Fruit fly (Drosophila melanogaster) whole organism, adult: ENCODE measurements around the gene CG10470.

Experiments used
- CG11617 ChIP-seq: fragments of 200-800 bp; sonication (Bioruptor generic); optimal IDR thresholded peaks from 2 replicates; lab custom pipeline; 2017; ENCODE audit warnings: mild to moderate bottlenecking, missing biosample characterization, missing genetic modification reagents, missing genetic modification characterization
- CG5204 ChIP-seq: fragments of 200-800 bp; sonication (Bioruptor generic); optimal IDR thresholded peaks from 2 replicates; lab custom pipeline; 2016; ENCODE audit warnings: missing biosample characterization, missing genetic modification characterization
- CG7101 ChIP-seq: fragments of 200-800 bp; sonication (Bioruptor generic); optimal IDR thresholded peaks from 2 replicates; lab custom pipeline; 2018; ENCODE audit warnings: missing biosample characterization, mild to moderate bottlenecking, missing genetic modification characterization, moderate library complexity
- Mnt ChIP-seq: fragments of 200-800 bp; sonication (Bioruptor generic); optimal IDR thresholded peaks from 2 replicates; lab custom pipeline; 2016; ENCODE audit warnings: missing biosample characterization, mild to moderate bottlenecking, missing genetic modification characterization
- ovo ChIP-seq: fragments of 200-800 bp; sonication (Bioruptor generic); optimal IDR thresholded peaks from 2 replicates; lab custom pipeline; 2016; ENCODE audit warnings: missing biosample characterization, missing genetic modification characterization

DNA sequence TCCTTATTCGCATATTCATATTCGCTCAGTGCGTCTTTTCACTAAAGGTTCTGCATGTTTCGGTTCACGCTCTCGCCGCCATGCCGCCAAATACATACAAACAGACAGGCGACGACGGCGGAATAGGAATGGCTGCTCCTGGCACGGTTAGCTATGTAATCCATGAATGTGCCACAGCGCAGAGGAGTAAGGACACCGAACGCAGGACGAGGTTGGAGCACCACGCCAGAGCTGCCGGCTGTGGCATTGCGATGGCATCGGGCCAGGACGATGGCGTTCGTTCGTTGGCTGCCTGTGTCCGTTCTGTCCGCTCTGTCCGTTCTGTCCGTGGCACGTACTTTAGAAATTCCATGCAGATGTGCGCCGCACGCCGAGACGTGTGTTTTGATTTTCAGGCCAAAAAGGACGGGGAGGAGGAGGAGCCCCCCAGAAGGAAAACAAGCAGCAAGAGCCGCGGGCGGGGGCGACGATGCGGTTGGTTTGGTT, 34.0 kb upstream of the CG10470 start:
- no peak for TF ChIP-seq ovo (GFP tag; lab: Kevin White, UChicago)
- no peak for TF ChIP-seq Mnt (GFP tag; lab: Kevin White, UChicago)
- TF ChIP-seq CG5204 (GFP tag; lab: Kevin White, UChicago), result no peak
- TF ChIP-seq CG7101 (tag; lab: Kevin White, UChicago), result no peak
- no peak for TF ChIP-seq CG11617
